Worm (Caenorhabditis elegans): ENCODE results near the gene npp-25.

DNA sequence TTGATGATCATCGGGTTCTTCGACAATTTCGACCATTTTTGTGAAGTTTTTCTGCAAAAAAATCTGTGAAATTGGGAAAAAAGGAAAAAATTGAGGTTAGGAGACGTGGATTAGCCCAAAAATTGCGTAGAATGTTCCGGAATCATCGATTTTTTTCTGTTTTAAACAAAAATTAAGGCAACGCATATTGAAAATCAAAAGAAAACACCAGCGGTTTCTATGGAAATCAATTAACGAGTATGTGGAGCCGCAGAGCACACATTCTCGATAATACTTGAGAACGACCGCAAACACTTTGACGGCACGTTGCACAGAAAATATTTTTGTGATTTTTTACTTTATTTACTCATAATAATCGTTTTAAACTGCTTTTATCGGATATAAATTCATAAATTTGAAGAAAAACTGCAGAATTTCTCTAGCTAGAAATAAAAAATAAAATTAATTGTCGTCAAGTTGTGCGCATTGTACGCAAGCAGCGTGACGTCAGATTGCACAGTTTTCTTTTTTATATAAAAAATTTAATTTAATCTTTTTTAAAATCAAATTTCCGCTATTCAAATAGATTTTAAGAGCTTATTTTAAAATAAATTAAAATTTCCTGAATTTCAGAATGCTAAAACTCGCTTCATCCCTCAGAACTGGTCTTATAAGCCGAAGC lies at the start of gene npp-25, which contains the start of gene mrps-10:
- TF ChIP-seq ces-1 (GFP tag; optimal IDR thresholded peaks at IDR 0.05) (peak; percentile 56), unc-39 (tag; optimal IDR thresholded peaks at IDR 0.05) (no peak), lin-13 (tag; optimal IDR thresholded peaks at IDR 0.05) (no peak), zip-8 (tag; optimal IDR thresholded peaks at IDR 0.05) (no peak), nhr-28 (tag; optimal IDR thresholded peaks at IDR 0.05) (no peak), pha-4 (tag; optimal IDR thresholded peaks at IDR 0.05) (no peak), elt-3 (tag; optimal IDR thresholded peaks at IDR 0.05) (no peak), mep-1 (tag; optimal IDR thresholded peaks at IDR 0.05) (no peak), ceh-83 (GFP tag; optimal IDR thresholded peaks at IDR 0.05) (no peak), unc-62 (GFP tag; optimal IDR thresholded peaks at IDR 0.05) (no peak), nhr-237 (tag; optimal IDR thresholded peaks at IDR 0.05) (no peak), elt-1 (tag; optimal IDR thresholded peaks at IDR 0.05; ENCODE audit: borderline replicate concordance, insufficient read depth) (no peak)
